Fruit fly (Drosophila melanogaster) whole organism, embryonic: ENCODE results near the gene Dh44.

Source experiments
- Aef1 ChIP-seq: fragments of 200-800 bp; sonication (Bioruptor generic); IDR thresholded peaks from 3 replicates; pipeline ENCODE4 v1.3.6; 2022; ENCODE audit warnings: missing biosample characterization, missing genetic modification characterization
- Antp ChIP-seq: fragments of 200-800 bp; sonication (Bioruptor generic); optimal IDR thresholded peaks from 3 replicates; lab custom pipeline; 2016; ENCODE audit warnings: missing biosample characterization, missing genetic modification characterization
- Atf6 ChIP-seq: fragments of 200-800 bp; sonication (Bioruptor generic); IDR thresholded peaks from 2 replicates; pipeline ENCODE4 v1.3.6; 2022; ENCODE audit warnings: missing biosample characterization, missing genetic modification characterization
- B-H1 ChIP-seq: fragments of 200-800 bp; sonication (Bioruptor generic); IDR thresholded peaks from 3 replicates; pipeline ENCODE4 v1.3.6; 2022; ENCODE audit warnings: missing biosample characterization, missing genetic modification characterization
- CG10654 ChIP-seq: fragments of 200-800 bp; sonication (Bioruptor generic); optimal IDR thresholded peaks from 2 replicates; lab custom pipeline; 2016; ENCODE audit warnings: missing biosample characterization, missing genetic modification characterization
- CG11085 ChIP-seq: fragments of 200-800 bp; sonication (Bioruptor generic); IDR thresholded peaks from 2 replicates; pipeline ENCODE4 v1.3.6; 2022; ENCODE audit warnings: missing biosample characterization, missing genetic modification characterization
- CG17612 ChIP-seq: fragments of 200-800 bp; sonication (Bioruptor generic); IDR thresholded peaks from 2 replicates; pipeline ENCODE4 v1.3.6; 2022; ENCODE audit warnings: missing biosample characterization, missing genetic modification characterization
- CG18476 ChIP-seq: fragments of 200-800 bp; sonication (Bioruptor generic); optimal IDR thresholded peaks from 2 replicates; lab custom pipeline; 2016; ENCODE audit warnings: missing biosample characterization, mild to moderate bottlenecking, missing genetic modification characterization
- CG2712 ChIP-seq: fragments of 200-800 bp; optimal IDR thresholded peaks from 3 replicates; lab custom pipeline; 2019; ENCODE audit warnings: missing biosample characterization, mild to moderate bottlenecking, missing genetic modification characterization, moderate library complexity
- CG3407 ChIP-seq: fragments of 200-800 bp; sonication (Bioruptor generic); optimal IDR thresholded peaks from 2 replicates; lab custom pipeline; 2018; ENCODE audit warnings: missing biosample characterization, mild to moderate bottlenecking, missing genetic modification characterization
- CG4328 ChIP-seq: fragments of 200-800 bp; sonication (Bioruptor generic); optimal IDR thresholded peaks from 3 replicates; lab custom pipeline; 2017; ENCODE audit warnings: missing biosample characterization, missing genetic modification reagents, missing genetic modification characterization
- CG4617 ChIP-seq: fragments of 200-800 bp; sonication (Bioruptor generic); optimal IDR thresholded peaks from 3 replicates; lab custom pipeline; 2016; ENCODE audit warnings: missing biosample characterization, missing genetic modification characterization, borderline replicate concordance
- CG7372 ChIP-seq: fragments of 200-800 bp; sonication (Bioruptor generic); IDR thresholded peaks from 2 replicates; pipeline ENCODE4 v1.3.6; 2022; ENCODE audit warnings: missing biosample characterization, missing genetic modification characterization
- CG7987 ChIP-seq: fragments of 200-800 bp; sonication (Bioruptor generic); optimal IDR thresholded peaks from 2 replicates; lab custom pipeline; 2018; ENCODE audit warnings: missing biosample characterization, mild to moderate bottlenecking, missing genetic modification characterization, moderate library complexity
- CG8765 ChIP-seq: fragments of 200-800 bp; sonication (Bioruptor generic); IDR thresholded peaks from 2 replicates; pipeline ENCODE4 v1.3.6; 2022; ENCODE audit warnings: missing biosample characterization, missing genetic modification characterization
- Chrac-16 ChIP-seq: fragments of 200-800 bp; sonication (Bioruptor generic); optimal IDR thresholded peaks from 3 replicates; lab custom pipeline; 2016; ENCODE audit warnings: missing biosample characterization, missing genetic modification characterization
- CoRest ChIP-seq: fragments of 200-800 bp; sonication (Bioruptor generic); optimal IDR thresholded peaks from 3 replicates; lab custom pipeline; 2018; ENCODE audit warnings: missing biosample characterization, mild to moderate bottlenecking, missing genetic modification characterization, moderate library complexity
- Dp ChIP-seq: fragments of 200-800 bp; sonication (Bioruptor generic); optimal IDR thresholded peaks from 2 replicates; lab custom pipeline; 2018; ENCODE audit warnings: missing biosample characterization, mild to moderate bottlenecking, missing genetic modification characterization, moderate library complexity
- Fer2 ChIP-seq: fragments of 200-800 bp; sonication (Bioruptor generic); optimal IDR thresholded peaks from 2 replicates; lab custom pipeline; 2018; ENCODE audit warnings: missing biosample characterization, mild to moderate bottlenecking, missing genetic modification characterization, moderate library complexity
- Hr51 ChIP-seq, 2 experiments: fragments of 200-800 bp; sonication (Bioruptor generic); optimal IDR thresholded peaks; 2 replicates in 1 of 2; 3 replicates in 1 of 2; lab custom pipeline; 2016 to 2018; ENCODE audit warnings: missing biosample characterization in 2 of 2, missing genetic modification characterization in 2 of 2, mild to moderate bottlenecking in 1 of 2, moderate library complexity in 1 of 2
- Lpt ChIP-seq: fragments of >200 bp; optimal IDR thresholded peaks from 2 replicates; lab custom pipeline; 2018; ENCODE audit warnings: missing biosample characterization, missing genetic modification characterization
- MTF-1 ChIP-seq: fragments of 200-800 bp; sonication (Bioruptor generic); optimal IDR thresholded peaks from 2 replicates; lab custom pipeline; 2018; ENCODE audit warnings: missing biosample characterization, mild to moderate bottlenecking, missing genetic modification characterization, borderline replicate concordance
- Mad ChIP-seq: fragments of 200-800 bp; sonication (Bioruptor generic); optimal IDR thresholded peaks from 2 replicates; lab custom pipeline; 2016; ENCODE audit warnings: missing biosample characterization, missing genetic modification characterization
- NC2α ChIP-seq: fragments of 200-800 bp; sonication (Bioruptor generic); optimal IDR thresholded peaks from 2 replicates; lab custom pipeline; 2016; ENCODE audit warnings: missing biosample characterization, missing genetic modification characterization
- Neu2 ChIP-seq: fragments of 200-800 bp; sonication (Bioruptor generic); optimal IDR thresholded peaks from 3 replicates; lab custom pipeline; 2016; ENCODE audit warnings: missing biosample characterization, missing genetic modification characterization, borderline replicate concordance
- Poxn ChIP-seq: fragments of 200-800 bp; sonication (Bioruptor generic); IDR thresholded peaks from 2 replicates; pipeline ENCODE4 v1.3.6; 2022; ENCODE audit warnings: missing biosample characterization, missing genetic modification characterization
- amos ChIP-seq: fragments of 200-800 bp; sonication (Bioruptor generic); IDR thresholded peaks from 2 replicates; pipeline ENCODE4 v1.3.6; 2022; ENCODE audit warnings: missing biosample characterization, missing genetic modification characterization; ENCODE audit not compliant: partially characterized antibody
- ara ChIP-seq: fragments of 200-800 bp; sonication (Bioruptor generic); IDR thresholded peaks from 2 replicates; pipeline ENCODE4 v1.3.6; 2022; ENCODE audit warnings: missing biosample characterization, missing genetic modification characterization
- bab2 ChIP-seq: fragments of 200-800 bp; sonication (Bioruptor generic); optimal IDR thresholded peaks from 2 replicates; lab custom pipeline; 2016; ENCODE audit warnings: missing biosample characterization, missing genetic modification characterization
- bsh ChIP-seq, 2 experiments: fragments of 200-800 bp; sonication (Bioruptor generic); optimal IDR thresholded peaks; 2 replicates each; lab custom pipeline; 2017 to 2018; ENCODE audit warnings: mild to moderate bottlenecking in 2 of 2, missing biosample characterization in 2 of 2, missing genetic modification characterization in 2 of 2, moderate library complexity in 1 of 2
- crc ChIP-seq: fragments of 200-800 bp; sonication (Bioruptor generic); optimal IDR thresholded peaks from 2 replicates; lab custom pipeline; 2016; ENCODE audit warnings: missing biosample characterization, missing genetic modification characterization
- dpn ChIP-seq, 2 experiments: fragments of 200-800 bp; sonication (Bioruptor generic); optimal IDR thresholded peaks; 3 replicates each; lab custom pipeline; 2016; ENCODE audit warnings: missing biosample characterization in 2 of 2, missing genetic modification characterization in 2 of 2
- eyg ChIP-seq: fragments of 200-800 bp; sonication (Bioruptor generic); optimal IDR thresholded peaks from 3 replicates; lab custom pipeline; 2016; ENCODE audit warnings: missing biosample characterization, missing genetic modification characterization
- kah ChIP-seq: fragments of 200-800 bp; sonication (Bioruptor generic); optimal IDR thresholded peaks from 2 replicates; lab custom pipeline; 2018; ENCODE audit warnings: missing biosample characterization, mild to moderate bottlenecking, missing genetic modification characterization
- prd ChIP-seq, 3 experiments: fragments of >200 bp in 2 of 3; fragments of 200-800 bp in 1 of 3; sonication (Bioruptor generic) in 1 of 3; optimal IDR thresholded peaks in 2 of 3; IDR thresholded peaks in 1 of 3; 2 replicates in 2 of 3; 3 replicates in 1 of 3; pipeline versions ENCODE4 v1.3.6 to Lab custom; 2017 to 2022; ENCODE audit warnings: missing biosample characterization in 1 of 3, missing genetic modification characterization in 1 of 3
- repo ChIP-seq: fragments of 200-800 bp; sonication (Bioruptor generic); optimal IDR thresholded peaks from 2 replicates; lab custom pipeline; 2016; ENCODE audit warnings: missing biosample characterization, missing genetic modification characterization
- sr ChIP-seq: fragments of 200-800 bp; sonication (Bioruptor generic); IDR thresholded peaks from 3 replicates; pipeline ENCODE4 v1.3.6; 2022; ENCODE audit warnings: missing biosample characterization, missing genetic modification characterization
- ssp ChIP-seq: fragments of 200-800 bp; sonication (Bioruptor generic); IDR thresholded peaks from 2 replicates; pipeline ENCODE4 v1.3.6; 2022; ENCODE audit warnings: missing biosample characterization, missing genetic modification characterization
- trem ChIP-seq: fragments of 200-800 bp; optimal IDR thresholded peaks from 3 replicates; lab custom pipeline; 2019; ENCODE audit warnings: missing biosample characterization, mild to moderate bottlenecking, missing genetic modification characterization, moderate library complexity
- trh ChIP-seq: fragments of 200-800 bp; sonication (Bioruptor generic); optimal IDR thresholded peaks from 2 replicates; lab custom pipeline; 2016; ENCODE audit warnings: missing biosample characterization, missing genetic modification characterization
- twi ChIP-seq: fragments of 200-800 bp; optimal IDR thresholded peaks from 2 replicates; lab custom pipeline; 2019; ENCODE audit warnings: missing biosample characterization, mild to moderate bottlenecking, missing genetic modification characterization, moderate library complexity

Dh44 gene

DNA sequence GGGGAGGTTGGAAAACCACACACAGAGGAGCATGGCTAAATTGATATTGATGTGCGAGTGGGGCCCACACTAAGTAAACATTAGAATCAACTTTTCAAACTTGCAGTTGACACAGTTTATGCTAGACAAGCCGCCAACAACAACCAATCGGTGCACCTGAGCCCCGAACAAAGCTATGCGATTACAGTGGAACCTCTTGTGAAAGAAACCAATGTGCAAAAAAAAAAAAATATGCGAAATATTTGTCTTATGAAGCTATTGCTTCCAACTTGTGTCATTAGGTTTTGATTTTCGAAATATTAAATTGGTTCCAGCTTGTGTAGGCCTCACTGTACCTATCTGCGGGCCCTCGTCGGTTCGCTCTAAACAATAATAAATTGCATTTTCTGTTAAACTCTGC lies 19.7 kb upstream of the Dh44 start (continued):
- TF ChIP-seq Atf6 (GFP tag; lab: Robert Waterston, UW) (peak; percentile 49; the same call in 1 of the 2 replicates), Neu2 (GFP tag; lab: Kevin White, UChicago) (peak; percentile 24), Aef1 (GFP tag; lab: Robert Waterston, UW) (peak; percentile 65; the same call in 2 of the 3 replicates), CG11085 (peak; percentile 54), CG8765 (GFP tag; lab: Robert Waterston, UW) (0 out of 2 replicates have a peak, but pooled peaks have one; percentile 52), CG2712 (tag; lab: Kevin White, UChicago) (peak; percentile 62), sr (GFP tag; lab: Robert Waterston, UW) (no peak; the same call in 2 of the 3 replicates), kah (GFP tag; lab: Kevin White, UChicago) (peak; percentile 51), MTF-1 (peak; percentile 26), NC2α (GFP tag; lab: Kevin White, UChicago) (peak; percentile 36), Chrac-16 (peak; percentile 69), CG4328 (GFP tag; lab: Kevin White, UChicago) (no peak), Dp (GFP tag; lab: Kevin White, UChicago) (no peak), B-H1 (GFP tag; lab: Robert Waterston, UW) (peak; percentile 61), dpn (GFP tag; optimal IDR thresholded peaks at IDR 0.05; lab: Kevin White, UChicago) (peak; percentile 67 to 76), twi (tag; lab: Kevin White, UChicago) (peak; percentile 17), Antp (GFP tag; lab: Kevin White, UChicago) (peak; percentile 75), Hr51 (GFP tag; optimal IDR thresholded peaks at IDR 0.05; lab: Kevin White, UChicago) (peak in 1 of 2 experiments; percentile 67), CG18476 (peak; percentile 46), CG17612 (GFP tag; lab: Robert Waterston, UW) (0 out of 2 replicates have a peak, but pooled peaks have one; percentile 33), Mad (GFP tag; lab: Kevin White, UChicago) (peak; percentile 46), CG7987 (GFP tag; lab: Kevin White, UChicago) (no peak), Fer2 (tag; lab: Kevin White, UChicago) (peak; percentile 26), bsh (GFP tag; optimal IDR thresholded peaks at IDR 0.05; lab: Kevin White, UChicago) (peak in 1 of 2 experiments; percentile 87), CG7372 (GFP tag; lab: Robert Waterston, UW) (peak; percentile 39; the same call in 1 of the 2 replicates), crc (GFP tag; lab: Kevin White, UChicago) (peak; percentile 26), Poxn (GFP tag; lab: Robert Waterston, UW) (no peak), prd (optimal IDR thresholded peaks at IDR 0.05; lab: Kevin White, UChicago) (no peak), prd (GFP tag; IDR thresholded peaks at IDR 0.05; lab: Robert Waterston, UW) (peak; percentile 91), trem (tag; lab: Kevin White, UChicago) (peak; percentile 15), CG10654 (GFP tag; lab: Kevin White, UChicago) (peak; percentile 39), ssp (GFP tag; lab: Robert Waterston, UW) (peak; percentile 60; the same call in 1 of the 2 replicates), eyg (peak; percentile 4), repo (peak; percentile 74), amos (GFP tag; lab: Robert Waterston, UW) (no peak), trh (GFP tag; lab: Kevin White, UChicago) (peak; percentile 23), bab2 (peak; percentile 76), CG4617 (GFP tag; lab: Kevin White, UChicago) (peak; percentile 13), CG3407 (GFP tag; lab: Kevin White, UChicago) (peak; percentile 61), Lpt (GFP tag; lab: Kevin White, UChicago) (no peak), CoRest (tag; lab: Kevin White, UChicago) (peak; percentile 66), ara (peak; percentile 79)
